Fruit fly (Drosophila melanogaster) S2 (cell line): ENCODE measurements around the gene CG32573.

Experiments
- CG8478 ChIP-seq: fragments of >200 bp; optimal IDR thresholded peaks from 2 replicates; lab custom pipeline; 2018
- CTCF ChIP-seq, 2 experiments: fragments of >200 bp; optimal IDR thresholded peaks; 2 replicates each; lab custom pipeline; 2018

DNA sequence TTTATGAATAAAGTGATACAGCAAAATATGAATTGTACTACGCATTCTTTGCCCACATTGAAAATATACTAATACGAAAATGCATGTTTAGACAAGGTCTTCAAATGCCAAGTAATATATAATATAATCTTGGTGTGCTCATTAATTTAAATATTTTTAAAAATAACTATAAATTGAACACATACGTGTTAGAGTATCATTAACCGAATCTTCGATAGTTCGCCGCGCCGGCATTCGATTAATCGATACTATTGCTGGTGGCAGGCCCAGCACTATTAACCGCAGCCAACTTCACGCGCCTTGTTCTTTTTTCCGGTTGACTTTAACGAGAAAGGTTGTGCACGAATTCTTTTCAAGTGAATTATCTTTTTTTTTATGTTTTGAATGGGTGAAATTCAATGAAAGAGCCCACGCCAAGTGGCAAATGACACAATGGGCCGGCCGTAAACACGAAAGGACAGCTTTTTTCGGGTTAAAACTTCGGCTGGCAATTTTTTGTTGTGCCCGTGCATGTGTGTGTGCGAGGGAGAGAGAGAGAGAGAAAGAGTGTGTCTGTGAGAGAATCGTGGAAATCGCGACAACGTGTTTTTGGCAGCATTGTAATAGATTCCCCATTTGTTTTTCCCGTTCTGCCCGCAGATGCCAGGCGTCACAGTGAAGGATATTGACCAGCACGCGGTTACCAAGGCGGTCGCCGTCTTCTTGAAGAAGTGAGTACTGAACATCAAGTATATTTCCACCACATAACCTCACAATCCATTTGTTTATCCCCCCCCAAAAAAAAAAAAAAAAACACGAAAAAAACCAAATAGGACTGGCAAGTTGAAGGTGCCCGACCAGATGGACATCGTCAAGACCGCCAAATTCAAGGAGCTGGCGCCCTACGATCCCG, 13.3 kb upstream of the CG32573 start, which contains the start of gene RpS19a:
- no peak for TF ChIP-seq CG8478
- TF ChIP-seq CTCF (optimal IDR thresholded peaks at IDR 0.05; lab: Kevin White, UChicago) = no peak
